Fruit fly (Drosophila melanogaster) whole organism, wandering third instar larva: ENCODE data around the gene Als2.

ENCODE experiments used
- Abd-B ChIP-seq: fragments of >200 bp; optimal IDR thresholded peaks from 2 replicates; lab custom pipeline; 2017; ENCODE audit warnings: missing biosample characterization, missing genetic modification characterization
- CG32264 ChIP-seq: fragments of 200-800 bp; sonication (Bioruptor generic); optimal IDR thresholded peaks from 2 replicates; lab custom pipeline; 2016; ENCODE audit warnings: missing biosample characterization, missing genetic modification characterization
- CG9705 ChIP-seq: fragments of 200-800 bp; sonication (Bioruptor generic); optimal IDR thresholded peaks from 2 replicates; lab custom pipeline; 2018; ENCODE audit warnings: missing biosample characterization, mild to moderate bottlenecking, missing genetic modification characterization
- CrebA ChIP-seq: fragments of 200-800 bp; sonication (Bioruptor generic); optimal IDR thresholded peaks from 2 replicates; lab custom pipeline; 2016; ENCODE audit warnings: missing biosample characterization, mild to moderate bottlenecking, missing genetic modification characterization, borderline replicate concordance
- Dfd ChIP-seq: fragments of >200 bp; optimal IDR thresholded peaks from 2 replicates; lab custom pipeline; 2017; ENCODE audit warnings: missing biosample characterization, missing genetic modification characterization
- Dif ChIP-seq: fragments of 200-275, 200-300 bp; sonication (Bioruptor generic); optimal IDR thresholded peaks from 2 replicates; lab custom pipeline; 2018; ENCODE audit warnings: missing biosample characterization, missing genetic modification characterization; ENCODE audit not compliant: partially characterized antibody
- GATAd ChIP-seq: sonication (Bioruptor generic); optimal IDR thresholded peaks from 2 replicates; lab custom pipeline; 2016; ENCODE audit warnings: missing biosample characterization, missing genetic modification characterization
- HLH106 ChIP-seq: fragments of 200-800 bp; optimal IDR thresholded peaks from 3 replicates; lab custom pipeline; 2019; ENCODE audit warnings: missing biosample characterization, mild to moderate bottlenecking, missing genetic modification characterization, moderate library complexity
- Hnf4 ChIP-seq: fragments of 200-800 bp; sonication (Bioruptor generic); optimal IDR thresholded peaks from 2 replicates; lab custom pipeline; 2016; ENCODE audit warnings: missing biosample characterization, mild to moderate bottlenecking, missing genetic modification characterization
- Hr83 ChIP-seq: fragments of 200-300 bp; sonication (Bioruptor generic); optimal IDR thresholded peaks from 2 replicates; lab custom pipeline; 2016; ENCODE audit warnings: missing biosample characterization, mild to moderate bottlenecking, missing genetic modification characterization, moderate library complexity; ENCODE audit not compliant: poor library complexity, severe bottlenecking
- Jra ChIP-seq: sonication (Bioruptor generic); optimal IDR thresholded peaks from 2 replicates; lab custom pipeline; 2016; ENCODE audit warnings: missing biosample characterization, missing genetic modification characterization
- Myc ChIP-seq: fragments of >200 bp; optimal IDR thresholded peaks from 2 replicates; lab custom pipeline; 2017
- N ChIP-seq: fragments of >200 bp; optimal IDR thresholded peaks from 2 replicates; lab custom pipeline; 2018; ENCODE audit warnings: missing biosample characterization, missing external identifiers, missing genetic modification characterization
- OdsH ChIP-seq: fragments of 200-800 bp; sonication (Bioruptor generic); optimal IDR thresholded peaks from 2 replicates; lab custom pipeline; 2016; ENCODE audit warnings: missing biosample characterization, mild to moderate bottlenecking, missing genetic modification characterization
- Rel ChIP-seq, 2 experiments: fragments of 200-800 bp; sonication (Bioruptor generic) in 1 of 2; optimal IDR thresholded peaks; 2 replicates in 1 of 2; 3 replicates in 1 of 2; lab custom pipeline; 2016 to 2019; ENCODE audit warnings: mild to moderate bottlenecking in 2 of 2, missing biosample characterization in 2 of 2, missing genetic modification characterization in 2 of 2, moderate library complexity in 1 of 2
- Sp1 ChIP-seq: fragments of 200-800 bp; sonication (Bioruptor generic); optimal IDR thresholded peaks from 3 replicates; lab custom pipeline; 2019; ENCODE audit warnings: missing biosample characterization, mild to moderate bottlenecking, missing genetic modification characterization, moderate library complexity
- Vsx2 ChIP-seq: fragments of 200-300, 225-300 bp; sonication (Bioruptor generic); optimal IDR thresholded peaks from 2 replicates; lab custom pipeline; 2018; ENCODE audit warnings: missing biosample characterization, missing genetic modification characterization; ENCODE audit not compliant: partially characterized antibody
- br ChIP-seq: fragments of 200-800 bp; sonication (Bioruptor generic); optimal IDR thresholded peaks from 2 replicates; lab custom pipeline; 2016; ENCODE audit warnings: missing biosample characterization, missing genetic modification characterization
- dmrt93B ChIP-seq: fragments of 200-800 bp; sonication (Bioruptor generic); optimal IDR thresholded peaks from 2 replicates; lab custom pipeline; 2018; ENCODE audit warnings: missing biosample characterization, mild to moderate bottlenecking, missing genetic modification characterization
- dsf ChIP-seq: sonication (Bioruptor generic); optimal IDR thresholded peaks from 2 replicates; lab custom pipeline; 2016; ENCODE audit warnings: missing biosample characterization, missing genetic modification characterization, borderline replicate concordance
- foxo ChIP-seq, 2 experiments: fragments of 200-800 bp; sonication (Bioruptor generic); optimal IDR thresholded peaks; 2 replicates in 1 of 2; 3 replicates in 1 of 2; lab custom pipeline; 2016 to 2017; ENCODE audit warnings: missing biosample characterization in 2 of 2, missing genetic modification characterization in 2 of 2
- fru ChIP-seq: fragments of 200-800 bp; sonication (Bioruptor generic); optimal IDR thresholded peaks from 3 replicates; lab custom pipeline; 2016; ENCODE audit warnings: missing biosample characterization, mild to moderate bottlenecking, missing genetic modification characterization
- h ChIP-seq: fragments of 200-800 bp; sonication (Bioruptor generic); optimal IDR thresholded peaks from 3 replicates; lab custom pipeline; 2016; ENCODE audit warnings: missing biosample characterization, mild to moderate bottlenecking, missing genetic modification characterization
- jim ChIP-seq: fragments of 175-275, 200-325 bp; sonication (Bioruptor generic); optimal IDR thresholded peaks from 2 replicates; lab custom pipeline; 2016; ENCODE audit warnings: missing biosample characterization, mild to moderate bottlenecking, missing genetic modification characterization
- lola ChIP-seq: fragments of >200 bp; optimal IDR thresholded peaks from 2 replicates; lab custom pipeline; 2017; ENCODE audit warnings: missing biosample characterization, missing genetic modification characterization
- pan ChIP-seq: fragments of >200 bp; optimal IDR thresholded peaks from 2 replicates; lab custom pipeline; 2017
- psq ChIP-seq: fragments of 200-800 bp; sonication (Bioruptor generic); optimal IDR thresholded peaks from 3 replicates; lab custom pipeline; 2017; ENCODE audit warnings: missing biosample characterization, mild to moderate bottlenecking, missing genetic modification characterization, moderate library complexity
- rgr ChIP-seq: fragments of 200-800 bp; sonication (Bioruptor generic); optimal IDR thresholded peaks from 3 replicates; lab custom pipeline; 2016; ENCODE audit warnings: missing biosample characterization, mild to moderate bottlenecking, missing genetic modification characterization
- sage ChIP-seq: fragments of 200-800 bp; sonication (Bioruptor generic); optimal IDR thresholded peaks from 2 replicates; lab custom pipeline; 2016; ENCODE audit warnings: missing biosample characterization, mild to moderate bottlenecking, missing genetic modification characterization
- sv ChIP-seq: fragments of 200-800 bp; sonication (Bioruptor generic); optimal IDR thresholded peaks from 3 replicates; lab custom pipeline; 2016; ENCODE audit warnings: missing biosample characterization, missing genetic modification characterization
- tai ChIP-seq: sonication (Bioruptor generic); optimal IDR thresholded peaks from 2 replicates; lab custom pipeline; 2016; ENCODE audit warnings: missing biosample characterization, missing genetic modification characterization
- usp ChIP-seq: fragments of >200 bp; optimal IDR thresholded peaks from 2 replicates; lab custom pipeline; 2017; ENCODE audit warnings: missing biosample characterization, missing genetic modification characterization
- woc ChIP-seq: sonication (Bioruptor generic); optimal IDR thresholded peaks from 2 replicates; lab custom pipeline; 2016; ENCODE audit warnings: missing biosample characterization, mild to moderate bottlenecking, missing genetic modification characterization

The Als2 gene

DNA sequence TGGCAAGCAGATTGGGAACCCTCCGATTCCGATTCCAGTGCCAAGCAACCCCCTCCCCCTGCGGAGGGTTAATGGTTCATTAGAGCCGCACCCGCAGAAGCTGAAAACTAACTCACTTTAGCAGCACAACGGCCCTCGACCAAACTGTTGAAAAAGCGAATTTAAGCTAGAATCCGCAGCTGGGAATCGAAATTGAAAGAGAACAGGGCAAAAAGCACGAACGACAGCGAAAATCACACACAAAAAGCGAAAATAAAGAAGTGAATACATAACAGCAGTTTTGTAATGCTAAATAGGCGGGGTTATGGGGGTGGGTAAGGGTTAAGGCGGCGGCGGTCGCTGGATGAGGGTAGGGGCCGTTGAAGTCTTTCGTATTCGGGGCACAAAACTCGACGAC, 48.2 kb upstream of the Als2 start:
- no peak for TF ChIP-seq Rel (GFP tag; optimal IDR thresholded peaks at IDR 0.05; lab: Kevin White, UChicago)
- TF ChIP-seq Rel (tag; optimal IDR thresholded peaks at IDR 0.05; lab: Kevin White, UChicago) = no peak
- TF ChIP-seq foxo (GFP tag; optimal IDR thresholded peaks at IDR 0.05; lab: Kevin White, UChicago) = no peak
- TF ChIP-seq sv (GFP tag; lab: Kevin White, UChicago) = no peak
- no peak for TF ChIP-seq dmrt93B (GFP tag; lab: Kevin White, UChicago)
- no peak for TF ChIP-seq tai (GFP tag; lab: Kevin White, UChicago)
- TF ChIP-seq h (GFP tag; lab: Kevin White, UChicago) = no peak
- no peak for TF ChIP-seq CG32264
- no peak for TF ChIP-seq Sp1 (GFP tag; lab: Kevin White, UChicago)
- no peak for TF ChIP-seq psq (GFP tag; lab: Kevin White, UChicago)
- no peak for TF ChIP-seq Hnf4 (GFP tag; lab: Kevin White, UChicago)

DNA sequence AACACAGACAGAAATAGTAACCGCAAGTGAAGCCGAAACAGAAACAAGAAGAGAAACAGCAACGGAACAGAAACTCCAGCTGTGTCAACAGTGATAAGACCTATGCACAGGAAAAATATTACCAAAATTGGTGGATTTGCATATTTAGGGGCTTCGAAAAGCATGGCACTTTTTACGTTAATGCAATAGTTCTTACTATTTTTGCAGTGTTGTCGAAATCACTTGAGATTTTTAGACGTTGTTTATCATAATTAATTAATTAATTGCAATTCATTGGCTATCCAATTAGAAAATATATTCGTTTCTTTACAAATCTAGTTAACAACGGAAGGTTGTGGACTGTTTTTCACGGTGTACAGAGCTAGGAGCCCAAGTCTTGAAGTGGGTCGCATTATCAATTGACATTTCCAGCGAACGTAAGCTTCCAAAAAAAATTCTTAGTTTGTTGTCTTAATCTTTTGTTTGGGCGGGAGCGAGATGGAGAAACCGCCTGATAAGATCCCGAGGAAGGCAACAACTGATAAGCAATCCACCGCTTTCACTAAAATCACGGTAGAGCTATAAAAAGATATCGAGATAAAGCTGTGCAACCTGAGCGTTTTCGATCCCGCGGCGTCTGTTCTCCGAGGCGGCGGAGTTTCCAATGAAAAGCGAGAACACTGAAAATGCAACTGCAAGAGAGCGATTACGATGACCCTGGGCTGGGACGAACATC, 47.6 kb upstream of the Als2 start:
- TF ChIP-seq Hnf4 (GFP tag; lab: Kevin White, UChicago) (no peak), CG32264 (no peak), Abd-B (no peak), jim (no peak), usp (GFP tag; lab: Kevin White, UChicago) (no peak), Dfd (GFP tag; lab: Kevin White, UChicago) (no peak)
- TF ChIP-seq, all 38 proteins: peak for 0

DNA sequence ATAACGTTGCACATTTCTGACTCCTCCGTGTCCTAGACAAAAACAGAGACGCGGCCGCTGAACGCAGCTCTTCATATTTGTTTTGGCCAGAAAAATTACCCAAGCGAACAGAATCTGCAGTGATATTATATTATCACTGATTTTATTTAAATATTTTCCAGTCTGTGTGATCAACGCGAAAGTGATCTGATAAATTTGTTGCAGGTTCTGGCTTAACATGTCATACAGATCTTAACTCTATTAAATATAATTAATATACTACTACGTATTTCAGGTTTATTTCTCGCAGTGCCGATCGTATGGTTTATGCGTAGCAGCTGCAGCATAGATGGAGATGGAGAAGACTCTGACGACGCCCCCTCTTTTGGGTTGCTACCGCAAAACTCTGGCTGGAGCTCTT, 41.3 kb upstream of the Als2 start:
- TF ChIP-seq OdsH (GFP tag; lab: Kevin White, UChicago) (no peak), fru (GFP tag; lab: Kevin White, UChicago) (peak; percentile 6), br (GFP tag; lab: Kevin White, UChicago) (no peak), Rel (GFP tag; optimal IDR thresholded peaks at IDR 0.05; lab: Kevin White, UChicago) (no peak), Rel (tag; optimal IDR thresholded peaks at IDR 0.05; lab: Kevin White, UChicago) (no peak), h (GFP tag; lab: Kevin White, UChicago) (peak; percentile 16), lola (GFP tag; lab: Kevin White, UChicago) (no peak), foxo (GFP tag; optimal IDR thresholded peaks at IDR 0.05; lab: Kevin White, UChicago) (peak in 1 of 2 experiments; percentile 9)

DNA sequence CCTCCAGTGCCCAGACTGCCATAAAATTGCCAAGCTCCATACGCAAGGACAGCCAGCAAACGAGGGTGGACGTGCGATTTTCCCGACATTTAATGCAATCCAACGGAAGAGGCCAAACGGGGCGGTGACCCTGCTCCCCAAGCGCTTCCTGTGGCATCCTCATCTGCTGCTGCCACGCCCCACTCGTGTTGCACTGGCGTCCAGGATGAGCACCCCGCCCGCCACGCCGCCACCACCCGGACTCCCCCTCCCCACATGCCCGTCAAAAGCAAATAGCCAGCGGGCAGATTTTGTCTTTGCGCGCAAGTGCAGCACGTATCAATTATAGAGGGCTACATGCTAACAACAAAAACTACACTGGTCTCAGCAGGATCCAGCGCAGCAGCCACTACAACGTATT, 38.7 kb upstream of the Als2 start:
- peak; percentile 95 for TF ChIP-seq Dfd (GFP tag; lab: Kevin White, UChicago)
- no peak for TF ChIP-seq psq (GFP tag; lab: Kevin White, UChicago)

DNA sequence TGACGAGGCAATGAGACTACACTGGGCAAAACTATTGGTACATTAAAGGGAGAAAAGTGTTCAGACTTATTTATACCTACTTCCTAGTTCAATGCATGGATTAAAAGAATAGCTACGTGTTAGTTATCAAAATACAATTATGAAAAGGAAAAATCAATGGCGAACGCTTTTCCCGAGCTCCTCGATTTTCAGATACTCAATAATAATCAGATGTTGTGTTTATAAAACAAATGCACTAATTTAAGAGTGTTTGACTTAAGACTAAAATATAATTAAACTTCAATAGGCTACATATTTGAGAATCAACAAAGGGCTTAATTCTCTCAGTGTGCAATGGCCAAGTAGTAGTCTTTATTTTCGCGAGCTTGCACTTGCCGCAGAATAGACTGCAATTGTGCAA, 36.4 kb upstream of the Als2 start:
- no peak for TF ChIP-seq CG32264
- no peak for TF ChIP-seq sage (GFP tag; lab: Kevin White, UChicago)
- TF ChIP-seq Sp1 (GFP tag; lab: Kevin White, UChicago) = no peak
- TF ChIP-seq GATAd (GFP tag; lab: Kevin White, UChicago) = no peak
- no peak for TF ChIP-seq dsf (GFP tag; lab: Kevin White, UChicago)
- no peak for TF ChIP-seq HLH106 (tag; lab: Kevin White, UChicago)

DNA sequence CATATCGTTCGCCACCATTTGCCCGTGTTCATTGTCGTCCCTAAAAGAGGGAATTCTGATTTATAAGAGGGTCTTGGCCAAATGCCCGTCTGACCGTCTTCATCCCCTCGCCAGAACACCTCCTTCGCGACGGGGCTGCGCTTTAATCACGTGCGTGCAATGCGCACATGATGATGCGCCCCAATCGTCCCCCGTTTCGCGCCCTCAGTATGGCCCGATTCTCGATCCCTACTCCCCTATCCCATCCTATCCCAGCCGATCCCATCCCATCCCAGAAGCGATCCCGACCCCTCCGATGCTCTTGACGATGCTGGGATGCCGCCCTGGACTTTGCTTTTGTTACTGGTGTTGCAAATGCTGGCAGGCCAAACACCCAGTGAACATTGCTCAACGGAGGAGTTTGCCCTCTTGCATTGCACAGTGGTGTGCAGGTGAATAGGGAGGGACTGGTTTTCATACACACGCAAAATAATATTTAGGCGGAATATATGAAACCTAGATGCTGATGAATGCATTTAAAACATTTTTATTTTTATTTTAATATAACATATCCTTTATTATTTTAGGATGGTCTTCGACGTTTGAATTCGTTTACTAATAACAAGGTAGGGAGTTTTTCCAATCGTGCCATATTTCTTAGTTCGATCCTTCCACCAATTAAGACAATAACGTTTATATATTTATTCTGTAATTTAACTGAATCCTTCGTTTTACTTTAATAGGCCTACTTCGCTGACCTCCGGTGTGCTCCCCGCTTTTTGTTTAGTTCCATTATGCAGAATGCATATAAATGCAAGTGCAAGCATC, 30.4 kb upstream of the Als2 start:
- TF ChIP-seq CG32264 (no peak), GATAd (GFP tag; lab: Kevin White, UChicago) (no peak), lola (GFP tag; lab: Kevin White, UChicago) (no peak), Abd-B (no peak), Rel (GFP tag; optimal IDR thresholded peaks at IDR 0.05; lab: Kevin White, UChicago) (no peak), Rel (tag; optimal IDR thresholded peaks at IDR 0.05; lab: Kevin White, UChicago) (peak; percentile 2), Dif (GFP tag; lab: Kevin White, UChicago) (peak; percentile 57), N (GFP tag; lab: Kevin White, UChicago) (no peak), woc (GFP tag; lab: Kevin White, UChicago) (peak; percentile 58), CG9705 (GFP tag; lab: Kevin White, UChicago) (peak; percentile 64), jim (no peak), tai (GFP tag; lab: Kevin White, UChicago) (no peak), Myc (lab: Kevin White, UChicago) (no peak), foxo (GFP tag; optimal IDR thresholded peaks at IDR 0.05; lab: Kevin White, UChicago) (peak in 1 of 2 experiments; percentile 75), Jra (GFP tag; lab: Kevin White, UChicago) (no peak), rgr (peak; percentile 68), sv (GFP tag; lab: Kevin White, UChicago) (no peak), br (GFP tag; lab: Kevin White, UChicago) (peak; percentile 30), h (GFP tag; lab: Kevin White, UChicago) (peak; percentile 74), Vsx2 (no peak), dmrt93B (GFP tag; lab: Kevin White, UChicago) (peak; percentile 83), usp (GFP tag; lab: Kevin White, UChicago) (no peak), Hr83 (GFP tag; lab: Kevin White, UChicago) (peak; percentile 54), psq (GFP tag; lab: Kevin White, UChicago) (peak; percentile 79), sage (GFP tag; lab: Kevin White, UChicago) (peak; percentile 50), HLH106 (tag; lab: Kevin White, UChicago) (peak; percentile 85), pan (lab: Kevin White, UChicago) (no peak), fru (GFP tag; lab: Kevin White, UChicago) (peak; percentile 71), CrebA (GFP tag; lab: Kevin White, UChicago) (peak; percentile 1)
